Worm (Caenorhabditis elegans): ENCODE results near the gene Y43F8B.25.

DNA sequence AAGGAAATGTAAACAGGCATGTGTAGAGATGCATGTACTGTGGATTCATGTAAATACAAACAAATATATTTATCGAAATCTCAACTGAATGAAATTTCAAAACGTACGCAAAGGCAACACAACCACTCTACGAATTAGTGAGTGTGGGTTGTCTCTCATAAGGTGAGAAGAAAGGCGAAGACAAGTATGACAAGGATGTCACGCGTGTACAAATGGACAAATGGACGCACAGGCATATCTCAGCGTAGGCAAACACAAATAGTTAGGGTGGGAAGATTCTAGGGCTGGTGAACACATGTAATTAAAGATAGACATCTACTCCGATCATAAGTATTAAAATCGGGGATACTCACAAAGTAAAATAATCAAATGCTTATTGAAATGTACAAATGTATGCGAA is 34.6 kb upstream of the Y43F8B.25 start:
- TF ChIP-seq fos-1 (tag; optimal IDR thresholded peaks at IDR 0.05) (no peak), pqm-1 (tag; optimal IDR thresholded peaks at IDR 0.05) (no peak), nhr-41 (GFP tag; IDR thresholded peaks at IDR 0.05) (no peak), zip-11 (GFP tag; IDR thresholded peaks at IDR 0.05) (no peak), dmd-8 (GFP tag; IDR thresholded peaks at IDR 0.05) (no peak), ces-1 (GFP tag; optimal IDR thresholded peaks at IDR 0.05) (no peak), unc-62 (GFP tag; optimal IDR thresholded peaks at IDR 0.05 in 1 of 2) (peak in 1 of 2 experiments; percentile 61), unc-62 (tag; optimal IDR thresholded peaks at IDR 0.05) (no peak), ctbp-1 (GFP tag; IDR thresholded peaks at IDR 0.05) (no peak)

Measured in whole organism, L4 larva.